Fruit fly (Drosophila melanogaster): ENCODE data around the gene knk.

dm6 chr3R:10095765-10096164 lies 29.7 kb downstream of the knk start:
- no peak for TF ChIP-seq Vsx1 (GFP tag; optimal IDR thresholded peaks at IDR 0.05)
- TF ChIP-seq CG6689 (GFP tag; IDR thresholded peaks at IDR 0.05) = no peak
- TF ChIP-seq usp (GFP tag; optimal IDR thresholded peaks at IDR 0.05) = no peak

Data from whole organism, embryonic.